Worm (Caenorhabditis elegans) whole organism, L1 larva: ENCODE measurements around the gene C45B2.2.
A peak's percentile ranks its signal among the peaks of the same experiment; 100 is the strongest.

Experiments used
- C16A3.4 ChIP-seq: fragments of 150-350 bp; optimal IDR thresholded peaks from 2 replicates; lab custom pipeline; 2014; ENCODE audit warnings: missing biosample characterization, missing genetic modification characterization
- C34B4.2 ChIP-seq: sonication (generic microtip); optimal IDR thresholded peaks from 2 replicates; lab custom pipeline; 2017; ENCODE audit warnings: mild to moderate bottlenecking, missing genetic modification characterization, missing compliant biosample characterization
- aly-2 ChIP-seq: fragments of 150-350 bp; optimal IDR thresholded peaks from 2 replicates; lab custom pipeline; 2014; ENCODE audit warnings: missing biosample characterization, missing genetic modification characterization
- ama-1 ChIP-seq: fragments of 150-350 bp; optimal IDR thresholded peaks from 2 replicates; lab custom pipeline; 2014
- blmp-1 ChIP-seq: fragments of 150-350 bp; optimal IDR thresholded peaks from 2 replicates; lab custom pipeline; 2014; ENCODE audit warnings: missing biosample characterization, missing genetic modification characterization
- ceh-82 ChIP-seq, 3 experiments: fragments of 150-350 bp in 1 of 3; sonication (generic microtip) in 2 of 3; optimal IDR thresholded peaks; 2 replicates each; lab custom pipeline; 2014 to 2017; ENCODE audit warnings: missing biosample characterization in 3 of 3, missing genetic modification characterization in 3 of 3
- dpl-1 ChIP-seq, 3 experiments: fragments of 150-350 bp in 2 of 3; sonication (generic microtip) in 1 of 3; optimal IDR thresholded peaks; 2 replicates each; lab custom pipeline; 2014 to 2017; ENCODE audit warnings: missing biosample characterization in 3 of 3, missing genetic modification characterization in 3 of 3, missing genetic modification reagents in 3 of 3
- efl-1 ChIP-seq, 4 experiments: fragments of 150-350 bp; optimal IDR thresholded peaks in 3 of 4; peaks in 1 of 4; 1 replicate in 1 of 4; 2 replicates in 3 of 4; lab custom pipeline; 2014; ENCODE audit warnings: missing biosample characterization in 2 of 4, missing genetic modification characterization in 2 of 4, missing genetic modification reagents in 2 of 4
- egl-13 ChIP-seq: sonication (generic microtip); optimal IDR thresholded peaks from 2 replicates; lab custom pipeline; 2016; ENCODE audit warnings: missing genotype, missing genetic modification reagents, missing genetic modification characterization, missing compliant biosample characterization
- egl-27 ChIP-seq, 2 experiments: fragments of 150-350 bp in 1 of 2; sonication (generic microtip); optimal IDR thresholded peaks; 3 replicates each; lab custom pipeline; 2017 to 2018; ENCODE audit warnings: missing biosample characterization in 2 of 2, missing genetic modification characterization in 2 of 2, missing genetic modification reagents in 2 of 2
- elt-2 ChIP-seq: sonication (generic microtip); optimal IDR thresholded peaks from 2 replicates; lab custom pipeline; 2016; ENCODE audit warnings: missing genetic modification characterization, mild to moderate bottlenecking, inconsistent platforms, missing compliant biosample characterization, missing genetic modification reagents
- fkh-10 ChIP-seq: sonication (generic microtip); optimal IDR thresholded peaks from 2 replicates; lab custom pipeline; 2017; ENCODE audit warnings: missing biosample characterization, missing genetic modification reagents, missing genetic modification characterization
- fkh-4 ChIP-seq: sonication (generic microtip); optimal IDR thresholded peaks from 2 replicates; lab custom pipeline; 2016; ENCODE audit warnings: missing compliant biosample characterization, missing genetic modification characterization, borderline replicate concordance
- grh-1 ChIP-seq: fragments of 200-800 bp; sonication (Bioruptor generic); IDR thresholded peaks from 2 replicates; pipeline ENCODE4 v1.3.6; 2022; ENCODE audit warnings: missing genetic modification reagents, missing genetic modification characterization, missing compliant biosample characterization
- hlh-4 ChIP-seq: sonication (generic microtip); optimal IDR thresholded peaks from 2 replicates; lab custom pipeline; 2016; ENCODE audit warnings: mild to moderate bottlenecking, missing genetic modification characterization, missing compliant biosample characterization
- lin-13 ChIP-seq: fragments of 150-350 bp; optimal IDR thresholded peaks from 2 replicates; lab custom pipeline; 2014; ENCODE audit warnings: missing biosample characterization, missing genetic modification reagents, missing genetic modification characterization
- lin-35 ChIP-seq, 2 experiments: fragments of 150-350 bp; optimal IDR thresholded peaks; 2 replicates each; lab custom pipeline; 2014; ENCODE audit warnings: missing biosample characterization in 2 of 2, missing genetic modification characterization in 2 of 2, missing genetic modification reagents in 2 of 2
- lsy-2 ChIP-seq, 2 experiments: fragments of 150-350 bp; optimal IDR thresholded peaks; 2 replicates each; lab custom pipeline; 2014; ENCODE audit warnings: missing biosample characterization in 2 of 2, missing genetic modification characterization in 2 of 2
- mab-9 ChIP-seq: fragments of 200-800 bp; sonication (Bioruptor generic); IDR thresholded peaks from 2 replicates; pipeline ENCODE4 v1.3.6; 2022; ENCODE audit warnings: missing genetic modification reagents, missing genetic modification characterization, missing compliant biosample characterization
- mep-1 ChIP-seq: fragments of 150-350 bp; optimal IDR thresholded peaks from 2 replicates; lab custom pipeline; 2014; ENCODE audit warnings: missing biosample characterization, missing genetic modification characterization
- nhr-11 ChIP-seq: fragments of 150-350 bp; optimal IDR thresholded peaks from 2 replicates; lab custom pipeline; 2014; ENCODE audit warnings: missing biosample characterization, missing genetic modification characterization
- nhr-19 ChIP-seq: fragments of 200-800 bp; sonication (Bioruptor generic); conservative IDR thresholded peaks from 2 replicates; pipeline ENCODE4 v1.3.6; 2022; ENCODE audit warnings: missing genetic modification characterization, missing compliant biosample characterization
- nhr-47 ChIP-seq: sonication (generic microtip); optimal IDR thresholded peaks from 2 replicates; lab custom pipeline; 2016; ENCODE audit warnings: mild to moderate bottlenecking, missing genetic modification characterization, moderate library complexity, missing compliant biosample characterization
- nhr-71 ChIP-seq: sonication (generic microtip); optimal IDR thresholded peaks from 2 replicates; lab custom pipeline; 2016; ENCODE audit warnings: mild to moderate bottlenecking, missing genetic modification characterization, moderate library complexity, missing compliant biosample characterization
- nhr-76 ChIP-seq: sonication (generic microtip); optimal IDR thresholded peaks from 2 replicates; lab custom pipeline; 2017; ENCODE audit warnings: missing biosample characterization, missing genetic modification characterization
- nhr-85 ChIP-seq: sonication (generic microtip); peaks from one replicate; lab custom pipeline; 2016; ENCODE audit warnings: missing genetic modification characterization, inconsistent platforms, missing compliant biosample characterization
- nhr-90 ChIP-seq: sonication (generic microtip); optimal IDR thresholded peaks from 2 replicates; lab custom pipeline; 2016; ENCODE audit warnings: mild to moderate bottlenecking, missing genetic modification characterization, missing compliant biosample characterization; ENCODE audit not compliant: poor library complexity
- pqm-1 ChIP-seq: sonication (generic microtip); optimal IDR thresholded peaks from 3 replicates; lab custom pipeline; 2017; ENCODE audit warnings: missing biosample characterization, missing genetic modification characterization
- rnt-1 ChIP-seq: sonication (generic microtip); optimal IDR thresholded peaks from 2 replicates; lab custom pipeline; 2016; ENCODE audit warnings: mild to moderate bottlenecking, missing genetic modification characterization, moderate library complexity, missing compliant biosample characterization
- sox-4 ChIP-seq: sonication (generic microtip); optimal IDR thresholded peaks from 2 replicates; lab custom pipeline; 2016; ENCODE audit warnings: missing genetic modification characterization, missing compliant biosample characterization
- sptf-1 ChIP-seq: fragments of 150-350 bp; optimal IDR thresholded peaks from 2 replicates; lab custom pipeline; 2014; ENCODE audit warnings: missing biosample characterization, missing genetic modification characterization
- sup-37 ChIP-seq: fragments of 200-800 bp; sonication (Bioruptor generic); optimal IDR thresholded peaks from 2 replicates; lab custom pipeline; 2018; ENCODE audit warnings: mild to moderate bottlenecking, missing genetic modification characterization, missing compliant biosample characterization
- tbx-2 ChIP-seq: sonication (generic microtip); optimal IDR thresholded peaks from 2 replicates; lab custom pipeline; 2016; ENCODE audit warnings: missing genetic modification characterization, missing compliant biosample characterization
- unc-30 ChIP-seq: sonication (generic microtip); optimal IDR thresholded peaks from 2 replicates; lab custom pipeline; 2017; ENCODE audit warnings: missing biosample characterization, missing genetic modification characterization
- unc-86 ChIP-seq: sonication (generic microtip); optimal IDR thresholded peaks from 2 replicates; lab custom pipeline; 2016; ENCODE audit warnings: missing genetic modification characterization, missing compliant biosample characterization
- unc-98 ChIP-seq: fragments of 200-800 bp; sonication (Bioruptor generic); IDR thresholded peaks from 2 replicates; pipeline ENCODE4 v1.3.6; 2022; ENCODE audit warnings: missing genetic modification characterization, missing compliant biosample characterization
- zag-1 ChIP-seq: fragments of 150-350 bp; optimal IDR thresholded peaks from 2 replicates; lab custom pipeline; 2014; ENCODE audit warnings: missing biosample characterization, missing genetic modification characterization
- ztf-11 ChIP-seq, 2 experiments: sonication (generic microtip); optimal IDR thresholded peaks; 2 replicates each; lab custom pipeline; 2016 to 2017; ENCODE audit warnings: missing genetic modification characterization in 2 of 2, missing biosample characterization in 1 of 2, missing compliant biosample characterization in 1 of 2

The C45B2.2 gene

DNA sequence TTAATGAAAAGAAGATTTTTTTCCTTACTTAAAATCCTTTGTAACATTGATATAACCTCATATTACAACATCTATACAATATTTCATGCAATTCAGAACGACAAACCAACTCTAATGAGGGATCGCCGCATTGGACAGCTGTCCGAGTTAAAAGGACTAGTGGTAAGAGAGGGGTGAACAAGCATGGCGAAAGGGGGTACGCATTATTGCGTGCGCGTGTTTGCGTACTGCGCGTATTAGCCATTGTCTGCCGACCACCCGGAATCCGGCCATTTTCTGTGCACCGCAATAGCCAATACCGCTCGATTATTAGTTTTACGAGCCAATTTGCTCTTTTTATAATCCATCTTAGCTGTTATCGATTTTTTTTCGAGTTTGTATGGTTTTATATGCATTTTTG, 13.0 kb downstream of the C45B2.2 start, which contains the start of gene C15H9.4 (continued):
- TF ChIP-seq nhr-11 (tag; lab: Kevin White, UChicago) (no peak), unc-86 (peak; percentile 18), nhr-90 (peak; percentile 30), ztf-11 (tag; optimal IDR thresholded peaks at IDR 0.05; lab: Kevin White, UChicago) (peak in 1 of 2 experiments; percentile 37), sptf-1 (tag; lab: Kevin White, UChicago) (no peak), egl-13 (tag; lab: Kevin White, UChicago) (peak; percentile 58), efl-1 (optimal IDR thresholded peaks at IDR 0.05; lab: Kevin White, UChicago) (peak; percentile 23 to 28), efl-1 (GFP tag; optimal IDR thresholded peaks at IDR 0.05 in 1 of 2; lab: Kevin White, UChicago) (peak in 1 of 2 experiments; percentile 60), C34B4.2 (no peak), hlh-4 (no peak), fkh-10 (no peak), nhr-76 (tag; lab: Kevin White, UChicago) (no peak), lsy-2 (tag; optimal IDR thresholded peaks at IDR 0.05; lab: Kevin White, UChicago) (peak; percentile 19 to 46), nhr-47 (tag; lab: Kevin White, UChicago) (peak; percentile 61), lin-13 (GFP tag; lab: Kevin White, UChicago) (no peak), tbx-2 (tag; lab: Kevin White, UChicago) (peak; percentile 54), mab-9 (GFP tag; lab: Robert Waterston, UW) (no peak), nhr-19 (GFP tag; lab: Robert Waterston, UW) (peak; percentile 41; the same call in 1 of the 2 replicates), zag-1 (tag; lab: Kevin White, UChicago) (no peak), sox-4 (tag; lab: Kevin White, UChicago) (peak; percentile 30)

DNA sequence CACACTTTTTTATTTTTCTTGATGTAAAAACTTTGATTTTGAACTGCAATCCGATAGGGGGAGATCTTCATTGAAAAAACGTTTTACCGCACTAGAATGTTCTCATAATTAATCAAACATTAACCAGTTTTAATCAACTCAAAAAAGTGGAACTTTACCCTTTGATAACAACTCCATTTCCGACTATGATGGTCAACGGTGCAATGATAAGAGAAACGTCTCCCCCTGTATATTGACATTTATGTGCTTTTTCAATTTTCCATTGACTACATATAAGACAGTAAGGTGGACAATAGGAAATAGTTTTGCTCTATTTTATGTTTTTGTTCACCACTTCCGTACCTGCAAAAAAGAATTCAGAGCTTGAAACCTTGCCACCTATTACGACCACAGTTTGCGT, 13.9 kb downstream of the C45B2.2 start:
- peak; percentile 44 for TF ChIP-seq pqm-1 (tag; lab: Kevin White, UChicago)
- no peak for TF ChIP-seq rnt-1
- no peak for TF ChIP-seq C16A3.4 (tag; lab: Kevin White, UChicago)
- TF ChIP-seq elt-2 (tag; lab: Kevin White, UChicago) = peak; percentile 30

DNA sequence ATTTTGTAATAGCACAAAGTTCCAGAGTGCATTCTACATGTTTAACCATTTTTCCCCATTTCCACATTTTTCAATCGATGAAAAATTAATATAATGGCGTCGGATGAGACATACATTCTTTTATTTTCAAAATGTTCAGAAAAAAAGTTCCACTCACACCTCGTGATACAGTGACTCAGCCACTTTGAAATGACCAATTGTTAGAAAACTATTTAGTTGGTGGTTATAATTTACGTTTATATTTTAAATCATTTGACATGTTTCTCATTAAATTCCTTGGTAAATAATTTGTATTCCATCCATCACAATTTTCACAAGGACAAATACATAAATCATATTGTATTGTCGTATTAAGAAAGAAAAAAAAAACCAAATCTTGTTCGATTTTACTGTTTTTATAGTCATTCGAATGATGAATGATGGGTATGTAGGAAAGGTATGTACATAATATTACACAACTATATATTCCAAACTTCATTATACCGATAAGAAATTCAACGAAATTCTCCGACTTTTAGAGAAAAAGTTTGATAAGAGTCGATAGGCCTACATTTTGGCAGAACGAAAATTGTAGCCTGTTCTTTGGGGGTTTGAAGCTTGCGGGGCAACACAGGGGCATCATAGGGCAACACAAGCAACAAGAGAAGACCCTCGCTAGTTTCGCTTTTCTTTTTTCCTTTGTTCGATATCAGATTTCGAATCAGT, 16.0 kb downstream of the C45B2.2 start:
- TF ChIP-seq mep-1 (tag; lab: Kevin White, UChicago) (no peak), lsy-2 (tag; optimal IDR thresholded peaks at IDR 0.05; lab: Kevin White, UChicago) (no peak), blmp-1 (peak; percentile 83), sup-37 (GFP tag; lab: Kevin White, UChicago) (no peak), ceh-82 (tag; optimal IDR thresholded peaks at IDR 0.05; lab: Kevin White, UChicago) (no peak), egl-27 (tag; optimal IDR thresholded peaks at IDR 0.05; lab: Kevin White, UChicago) (no peak), unc-86 (no peak), efl-1 (optimal IDR thresholded peaks at IDR 0.05; lab: Kevin White, UChicago) (no peak), efl-1 (GFP tag; optimal IDR thresholded peaks at IDR 0.05 in 1 of 2; lab: Kevin White, UChicago) (peak in 1 of 2 experiments; percentile 56), nhr-85 (tag; lab: Kevin White, UChicago) (no peak), elt-2 (tag; lab: Kevin White, UChicago) (peak; percentile 0), tbx-2 (tag; lab: Kevin White, UChicago) (no peak), sox-4 (tag; lab: Kevin White, UChicago) (no peak), fkh-10 (no peak), nhr-71 (tag; lab: Kevin White, UChicago) (no peak), ama-1 (no peak), pqm-1 (tag; lab: Kevin White, UChicago) (no peak), unc-98 (GFP tag; lab: Robert Waterston, UW) (no peak), aly-2 (tag; lab: Kevin White, UChicago) (no peak), lin-35 (GFP tag; optimal IDR thresholded peaks at IDR 0.05; lab: Kevin White, UChicago) (no peak), zag-1 (tag; lab: Kevin White, UChicago) (no peak), unc-30 (no peak), grh-1 (GFP tag; lab: Robert Waterston, UW) (no peak), fkh-4 (no peak), dpl-1 (GFP tag; optimal IDR thresholded peaks at IDR 0.05; lab: Kevin White, UChicago) (no peak)
- TF ChIP-seq, all 84 proteins: peak for 3
